Fruit fly (Drosophila melanogaster) whole organism, embryonic: ENCODE data around the gene Srp9.

ENCODE experiments used
- CG10366 ChIP-seq: fragments of 200-800 bp; sonication (Bioruptor generic); IDR thresholded peaks from 2 replicates; pipeline ENCODE4 v1.3.6; 2022; ENCODE audit warnings: missing biosample characterization, missing genetic modification characterization
- CG15514 ChIP-seq: fragments of 200-800 bp; sonication (Bioruptor generic); optimal IDR thresholded peaks from 3 replicates; lab custom pipeline; 2017; ENCODE audit warnings: missing biosample characterization, missing genetic modification characterization, mild to moderate bottlenecking, moderate library complexity, missing genetic modification reagents
- CG32532 ChIP-seq: fragments of 200-800 bp; sonication (Bioruptor generic); IDR thresholded peaks from 2 replicates; pipeline ENCODE4 v1.3.6; 2022; ENCODE audit warnings: missing biosample characterization, missing genetic modification characterization
- CG6791 ChIP-seq: fragments of 200-800 bp; sonication (Bioruptor generic); IDR thresholded peaks from 3 replicates; pipeline ENCODE4 v1.3.6; 2022; ENCODE audit warnings: missing biosample characterization, missing genetic modification characterization; ENCODE audit not compliant: partially characterized antibody
- CG8290 ChIP-seq, 3 experiments: fragments of 200-800 bp; sonication (Bioruptor generic); optimal IDR thresholded peaks; 2 replicates each; lab custom pipeline; 2016 to 2019; ENCODE audit warnings: missing biosample characterization in 3 of 3, missing genetic modification characterization in 3 of 3, mild to moderate bottlenecking in 2 of 3, moderate library complexity in 1 of 3
- Optix ChIP-seq: fragments of 200-800 bp; sonication (Bioruptor generic); IDR thresholded peaks from 3 replicates; pipeline ENCODE4 v1.3.6; 2022; ENCODE audit warnings: missing biosample characterization, missing genetic modification characterization
- bbx ChIP-seq: fragments of 200-800 bp; sonication (Bioruptor generic); IDR thresholded peaks from 2 replicates; pipeline ENCODE4 v1.3.6; 2022; ENCODE audit warnings: missing biosample characterization, missing genetic modification characterization; ENCODE audit not compliant: partially characterized antibody
- danr ChIP-seq: fragments of 200-800 bp; sonication (Bioruptor generic); IDR thresholded peaks from 2 replicates; pipeline ENCODE4 v1.3.6; 2022; ENCODE audit warnings: missing biosample characterization, missing genetic modification characterization
- dysf ChIP-seq: fragments of 200-800 bp; sonication (Bioruptor generic); IDR thresholded peaks from 3 replicates; pipeline ENCODE4 v1.3.6; 2022; ENCODE audit warnings: missing biosample characterization, missing genetic modification characterization
- h ChIP-seq: fragments of >200 bp; optimal IDR thresholded peaks from 2 replicates; lab custom pipeline; 2017
- scrt ChIP-seq: fragments of 200-800 bp; sonication (Bioruptor generic); optimal IDR thresholded peaks from 2 replicates; lab custom pipeline; 2018; ENCODE audit warnings: missing biosample characterization, mild to moderate bottlenecking, missing genetic modification characterization, moderate library complexity

dm6 chr3L:7946222-7946621, 10.0 kb downstream of the Srp9 start, which contains the start of gene CG43880:
- TF ChIP-seq scrt (no peak), h (no peak), CG15514 (GFP tag; lab: Kevin White, UChicago) (no peak), CG10366 (GFP tag; lab: Robert Waterston, UW) (no peak), CG32532 (GFP tag; lab: Robert Waterston, UW) (no peak), bbx (no peak), danr (GFP tag; lab: Robert Waterston, UW) (no peak), Optix (GFP tag; lab: Robert Waterston, UW) (no peak), CG6791 (GFP tag; lab: Robert Waterston, UW) (no peak), CG8290 (GFP tag; optimal IDR thresholded peaks at IDR 0.05; lab: Kevin White, UChicago) (no peak), CG8290 (tag; optimal IDR thresholded peaks at IDR 0.05; lab: Kevin White, UChicago) (no peak), dysf (no peak)
